Fruit fly (Drosophila melanogaster): ENCODE measurements around the gene Cdk12.

Cdk12 gene

dm6 chr3L:21479636-21480035 lies 36.5 kb upstream of the Cdk12 start (continued):
- TF ChIP-seq oc (tag; optimal IDR thresholded peaks at IDR 0.05) (peak; percentile 55), z (GFP tag; IDR thresholded peaks at IDR 0.05) (peak; percentile 37; the same call in 1 of the 3 replicates), CG7271 (tag; optimal IDR thresholded peaks at IDR 0.05) (peak; percentile 35), stc (GFP tag; IDR thresholded peaks at IDR 0.05) (peak; percentile 13; the same call in 1 of the 2 replicates), CG17359 (tag; optimal IDR thresholded peaks at IDR 0.05) (peak; percentile 65), CG10979 (tag; optimal IDR thresholded peaks at IDR 0.05) (peak; percentile 49), HHEX (GFP tag; optimal IDR thresholded peaks at IDR 0.05) (peak; percentile 43), pfk (GFP tag; optimal IDR thresholded peaks at IDR 0.05) (peak; percentile 20), Stat92E (GFP tag; optimal IDR thresholded peaks at IDR 0.05) (no peak), nau (GFP tag; optimal IDR thresholded peaks at IDR 0.05) (no peak), Camta (GFP tag; optimal IDR thresholded peaks at IDR 0.05) (peak; percentile 37), CG6272 (GFP tag; IDR thresholded peaks at IDR 0.05) (no peak), Neu2 (GFP tag; optimal IDR thresholded peaks at IDR 0.05; ENCODE audit: borderline replicate concordance) (peak; percentile 50), chif (GFP tag; optimal IDR thresholded peaks at IDR 0.05) (no peak), CG34224 (GFP tag; IDR thresholded peaks at IDR 0.05; ENCODE audit: partially characterized antibody) (0 out of 3 replicates have a peak, but pooled peaks have one; percentile 28), nerfin-1 (tag; optimal IDR thresholded peaks at IDR 0.05) (peak; percentile 47), CG12299 (tag; optimal IDR thresholded peaks at IDR 0.05) (no peak), wor (GFP tag; IDR thresholded peaks at IDR 0.05) (no peak), bsh (GFP tag; optimal IDR thresholded peaks at IDR 0.05) (peak in 1 of 2 experiments; percentile 40), bab2 (GFP tag; optimal IDR thresholded peaks at IDR 0.05) (no peak), chinmo (GFP tag; IDR thresholded peaks at IDR 0.05; ENCODE audit: partially characterized antibody) (peak; percentile 83; the same call in 2 of the 4 replicates), sens (GFP tag) (peak; percentile 90), fd64A (GFP tag; optimal IDR thresholded peaks at IDR 0.05) (peak; percentile 73), Nf-YC (tag; optimal IDR thresholded peaks at IDR 0.05) (peak; percentile 98), CG34422 (GFP tag; IDR thresholded peaks at IDR 0.05) (no peak), CG4328 (GFP tag; optimal IDR thresholded peaks at IDR 0.05) (peak; percentile 18), CG17802 (tag; optimal IDR thresholded peaks at IDR 0.05) (no peak), CG3407 (GFP tag; optimal IDR thresholded peaks at IDR 0.05) (peak; percentile 55), Ptx1 (GFP tag; IDR thresholded peaks at IDR 0.05) (no peak), seq (GFP tag; IDR thresholded peaks at IDR 0.05) (peak; percentile 96), Dad (GFP tag; optimal IDR thresholded peaks at IDR 0.05) (no peak), al (GFP tag; IDR thresholded peaks at IDR 0.05) (no peak), HLH3B (GFP tag; IDR thresholded peaks at IDR 0.05) (peak; percentile 63; the same call in 1 of the 2 replicates), Adf1 (GFP tag; IDR thresholded peaks at IDR 0.05) (peak; percentile 81), ttk (GFP tag; IDR thresholded peaks at IDR 0.05) (peak; percentile 67), E2f2 (GFP tag; IDR thresholded peaks at IDR 0.05) (peak; percentile 18; the same call in 1 of the 2 replicates), CG7839 (tag; optimal IDR thresholded peaks at IDR 0.05) (no peak), CG31388 (GFP tag; optimal IDR thresholded peaks at IDR 0.05) (no peak), Optix (GFP tag; IDR thresholded peaks at IDR 0.05) (peak; percentile 31; the same call in 1 of the 3 replicates), CG7745 (tag; optimal IDR thresholded peaks at IDR 0.05) (no peak), Chrac-16 (GFP tag; optimal IDR thresholded peaks at IDR 0.05) (no peak), schlank (tag; optimal IDR thresholded peaks at IDR 0.05) (no peak), gro (GFP tag; optimal IDR thresholded peaks at IDR 0.05) (no peak), CG12219 (GFP tag; optimal IDR thresholded peaks at IDR 0.05) (peak; percentile 44), CG17912 (GFP tag; optimal IDR thresholded peaks at IDR 0.05) (peak; percentile 26), grau (tag; optimal IDR thresholded peaks at IDR 0.05) (no peak), Hsf (GFP tag; optimal IDR thresholded peaks at IDR 0.05) (no peak), CG14050 (GFP tag; IDR thresholded peaks at IDR 0.05) (peak; percentile 16; the same call in 1 of the 3 replicates), Nf-YB (GFP tag; optimal IDR thresholded peaks at IDR 0.05) (peak; percentile 97), rib (GFP tag; IDR thresholded peaks at IDR 0.05) (no peak)

Data from whole organism, embryonic.